Worm (Caenorhabditis elegans) whole organism, dauer: ENCODE results near the gene gst-20.
"Not testable (repeated sequence)": the region's sequence is repeated elsewhere in the genome, so short reads cannot be mapped to it uniquely, and the experiment has no call there.

ENCODE experiments used
- unc-62 ChIP-seq: sonication (generic microtip); optimal IDR thresholded peaks from 2 replicates; lab custom pipeline; 2017; ENCODE audit warnings: missing biosample characterization, missing genetic modification reagents, missing genetic modification characterization

gst-20 gene

ce11 chrII:13609655-13610054 is at the start of gene gst-20:
TSS of gene gst-20 (minus strand) at chrII:13609824.
- no peak for TF ChIP-seq unc-62 (GFP tag; lab: Kevin White, UChicago)

- TF ChIP-seq unc-62 (GFP tag; lab: Kevin White, UChicago) = not testable (repeated sequence)
Observed at ce11 chrII:13654723-13655122, 45.1 kb upstream of the gst-20 start, which contains the start of gene C31C9.9. TSS of gene C31C9.9 (plus strand) at chrII:13655023.

ce11 chrII:13648230-13648629 is 38.6 kb upstream of the gst-20 start, which contains the start of gene fbxa-169:
TSS of gene fbxa-169 (plus strand) at chrII:13648530.
- TF ChIP-seq unc-62 (GFP tag; lab: Kevin White, UChicago) = no peak

ce11 chrII:13641311-13641710 is 31.7 kb upstream of the gst-20 start, which contains the start of gene fbxa-167:
TSS of gene fbxa-167 (plus strand) at chrII:13641489.
- no peak for TF ChIP-seq unc-62 (GFP tag; lab: Kevin White, UChicago)

ce11 chrII:13640210-13640609 is 30.6 kb upstream of the gst-20 start:
- TF ChIP-seq unc-62 (GFP tag; lab: Kevin White, UChicago) = no peak

ce11 chrII:13638576-13638975 is 29.0 kb upstream of the gst-20 start:
- no peak for TF ChIP-seq unc-62 (GFP tag; lab: Kevin White, UChicago)

ce11 chrII:13637941-13638489 is 28.4 kb upstream of the gst-20 start, which contains the start of gene phdh-1:
TSS of gene phdh-1 (minus strand) at chrII:13638480.
- TF ChIP-seq unc-62 (GFP tag; lab: Kevin White, UChicago) = no peak

- no peak for TF ChIP-seq unc-62 (GFP tag; lab: Kevin White, UChicago)
Observed at ce11 chrII:13637464-13637863, 27.8 kb upstream of the gst-20 start.

- TF ChIP-seq unc-62 (GFP tag; lab: Kevin White, UChicago) = no peak
Observed at ce11 chrII:13636596-13636995, 27.0 kb upstream of the gst-20 start.

ce11 chrII:13632238-13632637 is 22.6 kb upstream of the gst-20 start, which contains the start of gene tag-10:
TSS of gene tag-10 (plus strand) at chrII:13632584.
- no peak for TF ChIP-seq unc-62 (GFP tag; lab: Kevin White, UChicago)

ce11 chrII:13630690-13631089 is 21.1 kb upstream of the gst-20 start, which contains the start of the genes gst-17 and gst-18:
TSS of gene gst-17 (minus strand) at chrII:13630790.
TSS of gene gst-18 (minus strand) at chrII:13630887.
- TF ChIP-seq unc-62 (GFP tag; lab: Kevin White, UChicago) = no peak

ce11 chrII:13627001-13627400 is 17.4 kb upstream of the gst-20 start, which contains the start of gene gst-19:
TSS of gene gst-19 (minus strand) at chrII:13627145.
- TF ChIP-seq unc-62 (GFP tag; lab: Kevin White, UChicago) = no peak

- no peak for TF ChIP-seq unc-62 (GFP tag; lab: Kevin White, UChicago)
Observed at ce11 chrII:13624330-13624729, 14.7 kb upstream of the gst-20 start, which contains the start of gene gst-16. TSS of gene gst-16 (minus strand) at chrII:13624440.

- no peak for TF ChIP-seq unc-62 (GFP tag; lab: Kevin White, UChicago)
Observed at ce11 chrII:13617808-13618207, 8.2 kb upstream of the gst-20 start, which contains the start of gene gst-12. TSS of gene gst-12 (minus strand) at chrII:13618061.

ce11 chrII:13616000-13616399 is 6.4 kb upstream of the gst-20 start, which contains the start of gene gst-14:
TSS of gene gst-14 (minus strand) at chrII:13616100.
- TF ChIP-seq unc-62 (GFP tag; lab: Kevin White, UChicago) = no peak

ce11 chrII:13614516-13614915 is 4.9 kb upstream of the gst-20 start:
- TF ChIP-seq unc-62 (GFP tag; lab: Kevin White, UChicago) = no peak

- no peak for TF ChIP-seq unc-62 (GFP tag; lab: Kevin White, UChicago)
Observed at ce11 chrII:13613096-13613495, 3.5 kb upstream of the gst-20 start, which contains the start of gene gst-15. TSS of gene gst-15 (minus strand) at chrII:13613196.
